Fruit fly (Drosophila melanogaster) whole organism, prepupa: ENCODE measurements around the gene GluRIB.

Experiments used
- CG34406 ChIP-seq: fragments of 200-800 bp; sonication (Bioruptor generic); optimal IDR thresholded peaks from 3 replicates; lab custom pipeline; 2016; ENCODE audit warnings: missing biosample characterization, missing genetic modification characterization
- Eip93F ChIP-seq: fragments of 200-800 bp; sonication (Bioruptor generic); optimal IDR thresholded peaks from 2 replicates; lab custom pipeline; 2016; ENCODE audit warnings: missing biosample characterization, mild to moderate bottlenecking, missing genetic modification characterization
- OdsH ChIP-seq: fragments of 200-800 bp; sonication (Bioruptor generic); optimal IDR thresholded peaks from 3 replicates; lab custom pipeline; 2016; ENCODE audit warnings: missing biosample characterization, missing genetic modification characterization
- ss ChIP-seq, 2 experiments: fragments of 200-800 bp; sonication (Bioruptor generic); optimal IDR thresholded peaks; 2 replicates in 1 of 2; 3 replicates in 1 of 2; lab custom pipeline; 2017 to 2018; ENCODE audit warnings: mild to moderate bottlenecking in 2 of 2, missing biosample characterization in 2 of 2, missing genetic modification characterization in 2 of 2, moderate library complexity in 1 of 2

DNA sequence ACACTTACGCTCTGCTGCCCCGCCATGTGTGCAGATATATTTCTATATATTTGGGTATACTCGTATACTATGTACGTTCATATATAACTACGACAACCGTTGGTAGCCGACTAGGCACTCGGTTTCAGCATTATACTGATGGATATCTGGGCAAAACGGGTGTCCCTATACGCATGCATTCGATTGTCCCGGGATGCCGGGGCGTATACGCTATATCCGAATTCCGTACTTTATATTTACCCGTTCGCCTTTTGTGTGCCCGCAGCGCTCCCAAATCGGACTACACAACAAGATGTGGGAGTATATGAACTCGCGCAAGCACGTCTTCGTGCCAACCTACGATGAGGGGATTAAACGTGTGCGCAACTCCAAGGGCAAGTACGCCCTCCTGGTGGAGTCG, 32.0 kb downstream of the GluRIB start:
- TF ChIP-seq ss (GFP tag; optimal IDR thresholded peaks at IDR 0.05; lab: Kevin White, UChicago) (no peak), OdsH (GFP tag; lab: Kevin White, UChicago) (no peak), Eip93F (GFP tag; lab: Kevin White, UChicago) (no peak), CG34406 (no peak)
